Fruit fly (Drosophila melanogaster): ENCODE data around the gene CG12746.

- no peak for TF ChIP-seq Sox102F (GFP tag; optimal IDR thresholded peaks at IDR 0.05)
- TF ChIP-seq svp (GFP tag) = no peak
- no peak for TF ChIP-seq Eip93F (GFP tag; optimal IDR thresholded peaks at IDR 0.05)
Measured at dm6 chr3R:5524804-5525203, 39.9 kb upstream of the CG12746 start.

Measured in whole organism, prepupa.